Fruit fly (Drosophila melanogaster) whole organism, embryonic: ENCODE results near the gene Svil.
A peak's percentile ranks its signal among the peaks of the same experiment; 100 is the strongest.

Source experiments
- CG10431 ChIP-seq: fragments of 200-800 bp; sonication (Bioruptor generic); optimal IDR thresholded peaks from 3 replicates; lab custom pipeline; 2018; ENCODE audit warnings: missing biosample characterization, mild to moderate bottlenecking, missing genetic modification characterization
- CG10565 ChIP-seq: fragments of 200-800 bp; sonication (Bioruptor generic); optimal IDR thresholded peaks from 3 replicates; lab custom pipeline; 2016; ENCODE audit warnings: missing biosample characterization, mild to moderate bottlenecking, missing genetic modification characterization
- CG11247 ChIP-seq: fragments of 200-800 bp; sonication (Bioruptor generic); IDR thresholded peaks from 2 replicates; pipeline ENCODE4 v1.3.6; 2022; ENCODE audit warnings: missing biosample characterization, missing genetic modification characterization
- CG12155 ChIP-seq: fragments of 200-800 bp; sonication (Bioruptor generic); optimal IDR thresholded peaks from 3 replicates; lab custom pipeline; 2016; ENCODE audit warnings: missing biosample characterization, missing genetic modification characterization
- CG12744 ChIP-seq: fragments of 200-800 bp; sonication (Bioruptor generic); optimal IDR thresholded peaks from 2 replicates; lab custom pipeline; 2016; ENCODE audit warnings: missing biosample characterization, missing genetic modification characterization
- CG13624 ChIP-seq: fragments of 200-800 bp; sonication (Bioruptor generic); optimal IDR thresholded peaks from 2 replicates; lab custom pipeline; 2016; ENCODE audit warnings: missing biosample characterization, missing genetic modification characterization
- CG14965 ChIP-seq: fragments of 200-800 bp; sonication (Bioruptor generic); optimal IDR thresholded peaks from 2 replicates; lab custom pipeline; 2016; ENCODE audit warnings: missing biosample characterization, missing genetic modification characterization, borderline replicate concordance
- CG18599 ChIP-seq: fragments of 200-800 bp; sonication (Bioruptor generic); optimal IDR thresholded peaks from 3 replicates; lab custom pipeline; 2017; ENCODE audit warnings: missing biosample characterization, missing genetic modification characterization, mild to moderate bottlenecking, moderate library complexity, missing genetic modification reagents
- CG18764 ChIP-seq: fragments of 200-800 bp; sonication (Bioruptor generic); optimal IDR thresholded peaks from 3 replicates; lab custom pipeline; 2016; ENCODE audit warnings: missing biosample characterization, missing genetic modification characterization
- CG2889 ChIP-seq: fragments of 200-800 bp; sonication (Bioruptor generic); IDR thresholded peaks from 3 replicates; pipeline ENCODE4 v1.3.6; 2022; ENCODE audit warnings: missing biosample characterization, missing genetic modification characterization
- CG31365 ChIP-seq: fragments of 200-800 bp; sonication (Bioruptor generic); optimal IDR thresholded peaks from 2 replicates; lab custom pipeline; 2018; ENCODE audit warnings: missing biosample characterization, mild to moderate bottlenecking, missing genetic modification characterization
- CG3407 ChIP-seq: fragments of 200-800 bp; sonication (Bioruptor generic); optimal IDR thresholded peaks from 2 replicates; lab custom pipeline; 2018; ENCODE audit warnings: missing biosample characterization, mild to moderate bottlenecking, missing genetic modification characterization
- CG34224 ChIP-seq: fragments of 200-800 bp; sonication (Bioruptor generic); IDR thresholded peaks from 3 replicates; pipeline ENCODE4 v1.3.6; 2022; ENCODE audit warnings: missing biosample characterization, missing genetic modification characterization; ENCODE audit not compliant: partially characterized antibody
- CG34376 ChIP-seq: fragments of 200-800 bp; sonication (Bioruptor generic); optimal IDR thresholded peaks from 2 replicates; lab custom pipeline; 2018; ENCODE audit warnings: missing biosample characterization, mild to moderate bottlenecking, missing genetic modification characterization
- CG3726 ChIP-seq: fragments of 200-800 bp; sonication (Bioruptor generic); IDR thresholded peaks from 3 replicates; pipeline ENCODE4, ENCODE4 v1.3.6; 2022; ENCODE audit warnings: missing biosample characterization, missing genetic modification characterization
- CG4328 ChIP-seq: fragments of 200-800 bp; sonication (Bioruptor generic); optimal IDR thresholded peaks from 3 replicates; lab custom pipeline; 2017; ENCODE audit warnings: missing biosample characterization, missing genetic modification reagents, missing genetic modification characterization
- CG4617 ChIP-seq: fragments of 200-800 bp; sonication (Bioruptor generic); optimal IDR thresholded peaks from 3 replicates; lab custom pipeline; 2016; ENCODE audit warnings: missing biosample characterization, missing genetic modification characterization, borderline replicate concordance
- CG5953 ChIP-seq: fragments of 200-800 bp; sonication (Bioruptor generic); IDR thresholded peaks from 2 replicates; pipeline ENCODE4 v1.3.6; 2022; ENCODE audit warnings: missing biosample characterization, missing genetic modification characterization
- CG8290 ChIP-seq, 3 experiments: fragments of 200-800 bp; sonication (Bioruptor generic); optimal IDR thresholded peaks; 2 replicates each; lab custom pipeline; 2016 to 2019; ENCODE audit warnings: missing biosample characterization in 3 of 3, missing genetic modification characterization in 3 of 3, mild to moderate bottlenecking in 2 of 3, moderate library complexity in 1 of 3
- CG9932 ChIP-seq: fragments of 200-800 bp; sonication (Bioruptor generic); IDR thresholded peaks from 2 replicates; pipeline ENCODE4 v1.3.6; 2022; ENCODE audit warnings: missing biosample characterization, missing genetic modification characterization
- CHES-1-like ChIP-seq: fragments of 200-800 bp; sonication (Bioruptor generic); optimal IDR thresholded peaks from 2 replicates; lab custom pipeline; 2016; ENCODE audit warnings: missing biosample characterization, missing genetic modification characterization
- CoRest ChIP-seq: fragments of 200-800 bp; sonication (Bioruptor generic); optimal IDR thresholded peaks from 3 replicates; lab custom pipeline; 2018; ENCODE audit warnings: missing biosample characterization, mild to moderate bottlenecking, missing genetic modification characterization, moderate library complexity
- D ChIP-seq, 2 experiments: fragments of 200-800 bp in 1 of 2; fragments of >200 bp in 1 of 2; sonication (Bioruptor generic) in 1 of 2; optimal IDR thresholded peaks; 2 replicates in 1 of 2; 3 replicates in 1 of 2; lab custom pipeline; 2017; ENCODE audit warnings: mild to moderate bottlenecking in 1 of 2, missing biosample characterization in 1 of 2, missing genetic modification characterization in 1 of 2, missing genetic modification reagents in 1 of 2
- Dbx ChIP-seq: fragments of 200-800 bp; sonication (Bioruptor generic); IDR thresholded peaks from 3 replicates; pipeline ENCODE4 v1.3.6; 2022; ENCODE audit warnings: missing biosample characterization, missing genetic modification characterization
- Doc2 ChIP-seq: fragments of 200-800 bp; sonication (Bioruptor generic); IDR thresholded peaks from 2 replicates; pipeline ENCODE4 v1.3.6; 2022; ENCODE audit warnings: missing biosample characterization, missing genetic modification characterization
- Eip74EF ChIP-seq, 2 experiments: fragments of 200-800 bp in 1 of 2; fragments of >200 bp in 1 of 2; sonication (Bioruptor generic) in 1 of 2; optimal IDR thresholded peaks; 2 replicates each; lab custom pipeline; 2017 to 2019; ENCODE audit warnings: missing biosample characterization in 2 of 2, missing genetic modification characterization in 2 of 2, mild to moderate bottlenecking in 1 of 2, moderate library complexity in 1 of 2
- HLH3B ChIP-seq: fragments of 200-800 bp; sonication (Bioruptor generic); IDR thresholded peaks from 2 replicates; pipeline ENCODE4 v1.3.6; 2022; ENCODE audit warnings: missing biosample characterization, missing genetic modification characterization
- HLH54F ChIP-seq: fragments of 200-800 bp; sonication (Bioruptor generic); optimal IDR thresholded peaks from 3 replicates; lab custom pipeline; 2016; ENCODE audit warnings: missing biosample characterization, missing genetic modification characterization
- Hsf ChIP-seq: fragments of 200-800 bp; sonication (Bioruptor generic); optimal IDR thresholded peaks from 3 replicates; lab custom pipeline; 2016; ENCODE audit warnings: missing biosample characterization, missing genetic modification characterization
- Lim3 ChIP-seq: fragments of 200-800 bp; sonication (Bioruptor generic); IDR thresholded peaks from 2 replicates; pipeline ENCODE4 v1.3.6; 2022; ENCODE audit warnings: missing biosample characterization, missing genetic modification characterization
- PHDP ChIP-seq: fragments of 200-800 bp; sonication (Bioruptor generic); optimal IDR thresholded peaks from 3 replicates; lab custom pipeline; 2018; ENCODE audit warnings: missing biosample characterization, mild to moderate bottlenecking, missing genetic modification characterization, moderate library complexity
- Side ChIP-seq: fragments of 200-800 bp; sonication (Bioruptor generic); optimal IDR thresholded peaks from 2 replicates; lab custom pipeline; 2016; ENCODE audit warnings: missing biosample characterization, missing genetic modification characterization
- Sox100B ChIP-seq: fragments of 200-800 bp; sonication (Bioruptor generic); optimal IDR thresholded peaks from 3 replicates; lab custom pipeline; 2018; ENCODE audit warnings: missing biosample characterization, mild to moderate bottlenecking, missing genetic modification characterization
- Sry-δ ChIP-seq: fragments of 200-800 bp; sonication (Bioruptor generic); optimal IDR thresholded peaks from 2 replicates; lab custom pipeline; 2016; ENCODE audit warnings: missing biosample characterization, missing genetic modification characterization
- btn ChIP-seq: fragments of 200-800 bp; sonication (Bioruptor generic); optimal IDR thresholded peaks from 2 replicates; lab custom pipeline; 2016; ENCODE audit warnings: missing biosample characterization, missing genetic modification characterization
- ewg ChIP-seq: fragments of 200-800 bp; sonication (Bioruptor generic); optimal IDR thresholded peaks from 3 replicates; lab custom pipeline; 2017; ENCODE audit warnings: mild to moderate bottlenecking, missing biosample characterization, missing genetic modification reagents, missing genetic modification characterization
- gsb-n ChIP-seq: fragments of 200-800 bp; sonication (Bioruptor generic); optimal IDR thresholded peaks from 3 replicates; lab custom pipeline; 2018; ENCODE audit warnings: missing biosample characterization, mild to moderate bottlenecking, missing genetic modification characterization
- hbn ChIP-seq: fragments of 200-800 bp; sonication (Bioruptor generic); IDR thresholded peaks from 2 replicates; pipeline ENCODE4 v1.3.6; 2022; ENCODE audit warnings: missing biosample characterization, missing genetic modification characterization; ENCODE audit not compliant: partially characterized antibody
- ken ChIP-seq: fragments of 200-800 bp; sonication (Bioruptor generic); IDR thresholded peaks from 3 replicates; pipeline ENCODE4 v1.3.6; 2022; ENCODE audit warnings: missing biosample characterization, missing genetic modification characterization
- klu ChIP-seq: fragments of 200-800 bp; sonication (Bioruptor generic); IDR thresholded peaks from 2 replicates; pipeline ENCODE4 v1.3.6; 2022; ENCODE audit warnings: missing biosample characterization, missing genetic modification characterization
- maf-S ChIP-seq: fragments of 200-800 bp; sonication (Bioruptor generic); optimal IDR thresholded peaks from 2 replicates; lab custom pipeline; 2016; ENCODE audit warnings: missing biosample characterization, missing genetic modification characterization
- nerfin-2 ChIP-seq: fragments of 200-800 bp; sonication (Bioruptor generic); IDR thresholded peaks from 2 replicates; pipeline ENCODE4 v1.3.6; 2022; ENCODE audit warnings: missing biosample characterization, missing genetic modification characterization; ENCODE audit not compliant: partially characterized antibody
- odd ChIP-seq: fragments of 200-800 bp; sonication (Bioruptor generic); optimal IDR thresholded peaks from 2 replicates; lab custom pipeline; 2017; ENCODE audit warnings: missing biosample characterization, mild to moderate bottlenecking, missing genetic modification characterization
- pho ChIP-seq: fragments of 200-800 bp; sonication (Bioruptor generic); optimal IDR thresholded peaks from 2 replicates; lab custom pipeline; 2016; ENCODE audit warnings: missing biosample characterization, missing genetic modification characterization
- sima ChIP-seq: fragments of 200-800 bp; sonication (Bioruptor generic); optimal IDR thresholded peaks from 2 replicates; lab custom pipeline; 2016; ENCODE audit warnings: missing biosample characterization, missing genetic modification characterization
- slp2 ChIP-seq: fragments of 200-800 bp; sonication (Bioruptor generic); optimal IDR thresholded peaks from 2 replicates; lab custom pipeline; 2016; ENCODE audit warnings: missing biosample characterization, missing genetic modification characterization
- trh ChIP-seq: fragments of 200-800 bp; sonication (Bioruptor generic); optimal IDR thresholded peaks from 2 replicates; lab custom pipeline; 2016; ENCODE audit warnings: missing biosample characterization, missing genetic modification characterization
- ttk ChIP-seq: fragments of 200-800 bp; sonication (Bioruptor generic); IDR thresholded peaks from 2 replicates; pipeline ENCODE4 v2.1.2; 2022; ENCODE audit warnings: missing biosample characterization, missing genetic modification characterization
- zen ChIP-seq: fragments of 200-800 bp; sonication (Bioruptor generic); optimal IDR thresholded peaks from 3 replicates; lab custom pipeline; 2018; ENCODE audit warnings: missing biosample characterization, mild to moderate bottlenecking, missing genetic modification characterization, moderate library complexity

The Svil gene

dm6 chr3L:2467424-2467838 lies 90.0 kb downstream of the Svil start (continued):
- TF ChIP-seq HLH54F (peak; percentile 3), CG14965 (peak; percentile 32), PHDP (tag; lab: Kevin White, UChicago) (peak; percentile 64), pho (peak; percentile 41), maf-S (GFP tag; lab: Kevin White, UChicago) (no peak), CG3407 (GFP tag; lab: Kevin White, UChicago) (peak; percentile 6), CG12744 (GFP tag; lab: Kevin White, UChicago) (peak; percentile 59), Eip74EF (GFP tag; optimal IDR thresholded peaks at IDR 0.05; lab: Kevin White, UChicago) (peak in 1 of 2 experiments; percentile 59), CG18764 (GFP tag; lab: Kevin White, UChicago) (peak; percentile 57), Lim3 (GFP tag; lab: Robert Waterston, UW) (no peak), nerfin-2 (GFP tag; lab: Robert Waterston, UW) (no peak), btn (GFP tag; lab: Kevin White, UChicago) (peak; percentile 54), hbn (no peak), sima (GFP tag; lab: Kevin White, UChicago) (no peak), Sox100B (GFP tag; lab: Kevin White, UChicago) (peak; percentile 79), CG4617 (GFP tag; lab: Kevin White, UChicago) (no peak), D (optimal IDR thresholded peaks at IDR 0.05; lab: Kevin White, UChicago) (no peak), D (GFP tag; optimal IDR thresholded peaks at IDR 0.05; lab: Kevin White, UChicago) (peak; percentile 78), ewg (GFP tag; lab: Kevin White, UChicago) (peak; percentile 49), CG10431 (no peak), slp2 (GFP tag; lab: Kevin White, UChicago) (peak; percentile 72), CG12155 (GFP tag; lab: Kevin White, UChicago) (peak; percentile 53), zen (tag; lab: Kevin White, UChicago) (peak; percentile 90), ken (GFP tag; lab: Robert Waterston, UW) (0 out of 3 replicates have a peak, but pooled peaks have one; percentile 12), Hsf (peak; percentile 66), CG10565 (peak; percentile 1), CG11247 (peak; percentile 51; the same call in 1 of the 2 replicates), klu (GFP tag; lab: Robert Waterston, UW) (0 out of 2 replicates have a peak, but pooled peaks have one; percentile 21), HLH3B (GFP tag; lab: Robert Waterston, UW) (peak; percentile 74), CG5953 (GFP tag; lab: Robert Waterston, UW) (no peak), Doc2 (GFP tag; lab: Robert Waterston, UW) (0 out of 2 replicates have a peak, but pooled peaks have one; percentile 39), CG9932 (no peak), CG18599 (peak; percentile 51), gsb-n (tag; lab: Kevin White, UChicago) (peak; percentile 38), Sry-δ (GFP tag; lab: Kevin White, UChicago) (peak; percentile 35), odd (GFP tag; lab: Kevin White, UChicago) (peak; percentile 40), CG34224 (GFP tag; lab: Robert Waterston, UW) (no peak), CG3726 (GFP tag; lab: Robert Waterston, UW) (no peak), CoRest (tag; lab: Kevin White, UChicago) (peak; percentile 73), CG34376 (GFP tag; lab: Kevin White, UChicago) (no peak), CG2889 (no peak), CHES-1-like (GFP tag; lab: Kevin White, UChicago) (peak; percentile 47), Side (GFP tag; lab: Kevin White, UChicago) (peak; percentile 48), trh (GFP tag; lab: Kevin White, UChicago) (no peak), Dbx (no peak), CG31365 (no peak), CG4328 (GFP tag; lab: Kevin White, UChicago) (peak; percentile 35), ttk (GFP tag; lab: Robert Waterston, UW) (peak; percentile 81), CG13624 (GFP tag; lab: Kevin White, UChicago) (peak; percentile 56), CG8290 (GFP tag; optimal IDR thresholded peaks at IDR 0.05; lab: Kevin White, UChicago) (peak; percentile 43), CG8290 (tag; optimal IDR thresholded peaks at IDR 0.05; lab: Kevin White, UChicago) (no peak)
